Fruit fly (Drosophila melanogaster) whole organism, wandering third instar larva: ENCODE data around the gene CG15432.

Source experiments
- Abd-B ChIP-seq: fragments of >200 bp; optimal IDR thresholded peaks from 2 replicates; lab custom pipeline; 2017; ENCODE audit warnings: missing biosample characterization, missing genetic modification characterization
- CG32264 ChIP-seq: fragments of 200-800 bp; sonication (Bioruptor generic); optimal IDR thresholded peaks from 2 replicates; lab custom pipeline; 2016; ENCODE audit warnings: missing biosample characterization, missing genetic modification characterization
- CG9705 ChIP-seq: fragments of 200-800 bp; sonication (Bioruptor generic); optimal IDR thresholded peaks from 2 replicates; lab custom pipeline; 2018; ENCODE audit warnings: missing biosample characterization, mild to moderate bottlenecking, missing genetic modification characterization
- CrebA ChIP-seq: fragments of 200-800 bp; sonication (Bioruptor generic); optimal IDR thresholded peaks from 2 replicates; lab custom pipeline; 2016; ENCODE audit warnings: missing biosample characterization, mild to moderate bottlenecking, missing genetic modification characterization, borderline replicate concordance
- Dfd ChIP-seq: fragments of >200 bp; optimal IDR thresholded peaks from 2 replicates; lab custom pipeline; 2017; ENCODE audit warnings: missing biosample characterization, missing genetic modification characterization
- Dif ChIP-seq: fragments of 200-275, 200-300 bp; sonication (Bioruptor generic); optimal IDR thresholded peaks from 2 replicates; lab custom pipeline; 2018; ENCODE audit warnings: missing biosample characterization, missing genetic modification characterization; ENCODE audit not compliant: partially characterized antibody
- GATAd ChIP-seq: sonication (Bioruptor generic); optimal IDR thresholded peaks from 2 replicates; lab custom pipeline; 2016; ENCODE audit warnings: missing biosample characterization, missing genetic modification characterization
- HLH106 ChIP-seq: fragments of 200-800 bp; optimal IDR thresholded peaks from 3 replicates; lab custom pipeline; 2019; ENCODE audit warnings: missing biosample characterization, mild to moderate bottlenecking, missing genetic modification characterization, moderate library complexity
- Hnf4 ChIP-seq: fragments of 200-800 bp; sonication (Bioruptor generic); optimal IDR thresholded peaks from 2 replicates; lab custom pipeline; 2016; ENCODE audit warnings: missing biosample characterization, mild to moderate bottlenecking, missing genetic modification characterization
- Hr78 ChIP-seq: fragments of >200 bp; optimal IDR thresholded peaks from 2 replicates; lab custom pipeline; 2017; ENCODE audit warnings: missing biosample characterization, missing genetic modification characterization
- Hr83 ChIP-seq: fragments of 200-300 bp; sonication (Bioruptor generic); optimal IDR thresholded peaks from 2 replicates; lab custom pipeline; 2016; ENCODE audit warnings: missing biosample characterization, mild to moderate bottlenecking, missing genetic modification characterization, moderate library complexity; ENCODE audit not compliant: poor library complexity, severe bottlenecking
- Jra ChIP-seq: sonication (Bioruptor generic); optimal IDR thresholded peaks from 2 replicates; lab custom pipeline; 2016; ENCODE audit warnings: missing biosample characterization, missing genetic modification characterization
- Mio ChIP-seq: sonication (Bioruptor generic); optimal IDR thresholded peaks from 2 replicates; lab custom pipeline; 2016; ENCODE audit warnings: missing biosample characterization, missing genetic modification characterization
- Myc ChIP-seq: fragments of >200 bp; optimal IDR thresholded peaks from 2 replicates; lab custom pipeline; 2017
- N ChIP-seq: fragments of >200 bp; optimal IDR thresholded peaks from 2 replicates; lab custom pipeline; 2018; ENCODE audit warnings: missing biosample characterization, missing external identifiers, missing genetic modification characterization
- OdsH ChIP-seq: fragments of 200-800 bp; sonication (Bioruptor generic); optimal IDR thresholded peaks from 2 replicates; lab custom pipeline; 2016; ENCODE audit warnings: missing biosample characterization, mild to moderate bottlenecking, missing genetic modification characterization
- Rel ChIP-seq, 2 experiments: fragments of 200-800 bp; sonication (Bioruptor generic) in 1 of 2; optimal IDR thresholded peaks; 2 replicates in 1 of 2; 3 replicates in 1 of 2; lab custom pipeline; 2016 to 2019; ENCODE audit warnings: mild to moderate bottlenecking in 2 of 2, missing biosample characterization in 2 of 2, missing genetic modification characterization in 2 of 2, moderate library complexity in 1 of 2
- Sp1 ChIP-seq: fragments of 200-800 bp; sonication (Bioruptor generic); optimal IDR thresholded peaks from 3 replicates; lab custom pipeline; 2019; ENCODE audit warnings: missing biosample characterization, mild to moderate bottlenecking, missing genetic modification characterization, moderate library complexity
- Vsx2 ChIP-seq: fragments of 200-300, 225-300 bp; sonication (Bioruptor generic); optimal IDR thresholded peaks from 2 replicates; lab custom pipeline; 2018; ENCODE audit warnings: missing biosample characterization, missing genetic modification characterization; ENCODE audit not compliant: partially characterized antibody
- br ChIP-seq: fragments of 200-800 bp; sonication (Bioruptor generic); optimal IDR thresholded peaks from 2 replicates; lab custom pipeline; 2016; ENCODE audit warnings: missing biosample characterization, missing genetic modification characterization
- brk ChIP-seq: fragments of 200-800 bp; sonication (Bioruptor generic); optimal IDR thresholded peaks from 2 replicates; lab custom pipeline; 2016; ENCODE audit warnings: missing biosample characterization, mild to moderate bottlenecking, missing genetic modification characterization
- dl ChIP-seq, 2 experiments: fragments of 175-275, 200-275 bp in 1 of 2; fragments of 200-275 bp in 1 of 2; sonication (Bioruptor generic); optimal IDR thresholded peaks; lab custom pipeline; 2018; ENCODE audit warnings: mild to moderate bottlenecking in 2 of 2, missing biosample characterization in 2 of 2, missing genetic modification characterization in 2 of 2, moderate library complexity in 2 of 2; ENCODE audit not compliant: partially characterized antibody in 2 of 2, insufficient read depth in 1 of 2
- dmrt93B ChIP-seq: fragments of 200-800 bp; sonication (Bioruptor generic); optimal IDR thresholded peaks from 2 replicates; lab custom pipeline; 2018; ENCODE audit warnings: missing biosample characterization, mild to moderate bottlenecking, missing genetic modification characterization
- dsf ChIP-seq: sonication (Bioruptor generic); optimal IDR thresholded peaks from 2 replicates; lab custom pipeline; 2016; ENCODE audit warnings: missing biosample characterization, missing genetic modification characterization, borderline replicate concordance
- ey ChIP-seq: fragments of 200-800 bp; sonication (Bioruptor generic); optimal IDR thresholded peaks from 2 replicates; lab custom pipeline; 2016; ENCODE audit warnings: missing biosample characterization, missing genetic modification characterization
- foxo ChIP-seq, 2 experiments: fragments of 200-800 bp; sonication (Bioruptor generic); optimal IDR thresholded peaks; 2 replicates in 1 of 2; 3 replicates in 1 of 2; lab custom pipeline; 2016 to 2017; ENCODE audit warnings: missing biosample characterization in 2 of 2, missing genetic modification characterization in 2 of 2
- fru ChIP-seq: fragments of 200-800 bp; sonication (Bioruptor generic); optimal IDR thresholded peaks from 3 replicates; lab custom pipeline; 2016; ENCODE audit warnings: missing biosample characterization, mild to moderate bottlenecking, missing genetic modification characterization
- h ChIP-seq: fragments of 200-800 bp; sonication (Bioruptor generic); optimal IDR thresholded peaks from 3 replicates; lab custom pipeline; 2016; ENCODE audit warnings: missing biosample characterization, mild to moderate bottlenecking, missing genetic modification characterization
- jim ChIP-seq: fragments of 175-275, 200-325 bp; sonication (Bioruptor generic); optimal IDR thresholded peaks from 2 replicates; lab custom pipeline; 2016; ENCODE audit warnings: missing biosample characterization, mild to moderate bottlenecking, missing genetic modification characterization
- lola ChIP-seq: fragments of >200 bp; optimal IDR thresholded peaks from 2 replicates; lab custom pipeline; 2017; ENCODE audit warnings: missing biosample characterization, missing genetic modification characterization
- pan ChIP-seq: fragments of >200 bp; optimal IDR thresholded peaks from 2 replicates; lab custom pipeline; 2017
- psq ChIP-seq: fragments of 200-800 bp; sonication (Bioruptor generic); optimal IDR thresholded peaks from 3 replicates; lab custom pipeline; 2017; ENCODE audit warnings: missing biosample characterization, mild to moderate bottlenecking, missing genetic modification characterization, moderate library complexity
- rgr ChIP-seq: fragments of 200-800 bp; sonication (Bioruptor generic); optimal IDR thresholded peaks from 3 replicates; lab custom pipeline; 2016; ENCODE audit warnings: missing biosample characterization, mild to moderate bottlenecking, missing genetic modification characterization
- sage ChIP-seq: fragments of 200-800 bp; sonication (Bioruptor generic); optimal IDR thresholded peaks from 2 replicates; lab custom pipeline; 2016; ENCODE audit warnings: missing biosample characterization, mild to moderate bottlenecking, missing genetic modification characterization
- sv ChIP-seq: fragments of 200-800 bp; sonication (Bioruptor generic); optimal IDR thresholded peaks from 3 replicates; lab custom pipeline; 2016; ENCODE audit warnings: missing biosample characterization, missing genetic modification characterization
- tai ChIP-seq: sonication (Bioruptor generic); optimal IDR thresholded peaks from 2 replicates; lab custom pipeline; 2016; ENCODE audit warnings: missing biosample characterization, missing genetic modification characterization
- usp ChIP-seq: fragments of >200 bp; optimal IDR thresholded peaks from 2 replicates; lab custom pipeline; 2017; ENCODE audit warnings: missing biosample characterization, missing genetic modification characterization
- woc ChIP-seq: sonication (Bioruptor generic); optimal IDR thresholded peaks from 2 replicates; lab custom pipeline; 2016; ENCODE audit warnings: missing biosample characterization, mild to moderate bottlenecking, missing genetic modification characterization

CG15432 gene

dm6 chr2L:4456539-4456994, 14.4 kb downstream of the CG15432 start, which contains the start of gene Gs1l:
Gs1l (minus strand) TSS chr2L:4456807.
- TF ChIP-seq Rel (GFP tag; optimal IDR thresholded peaks at IDR 0.05; lab: Kevin White, UChicago) (no peak), Rel (tag; optimal IDR thresholded peaks at IDR 0.05; lab: Kevin White, UChicago) (peak; percentile 26), ey (GFP tag; lab: Kevin White, UChicago) (no peak), woc (GFP tag; lab: Kevin White, UChicago) (peak; percentile 56), Vsx2 (GFP tag; lab: Kevin White, UChicago) (no peak), Dfd (GFP tag; lab: Kevin White, UChicago) (no peak), Sp1 (peak; percentile 25)

dm6 chr2L:4458119-4459056, 16.3 kb downstream of the CG15432 start, which contains the start of gene RpL27A:
RpL27A (minus strand) TSS chr2L:4458364.
- TF ChIP-seq N (peak; percentile 78), sv (GFP tag; lab: Kevin White, UChicago) (peak; percentile 56), br (GFP tag; lab: Kevin White, UChicago) (peak; percentile 69), CG9705 (peak; percentile 76), pan (lab: Kevin White, UChicago) (no peak), dsf (GFP tag; lab: Kevin White, UChicago) (no peak), h (GFP tag; lab: Kevin White, UChicago) (peak; percentile 52), dmrt93B (GFP tag; lab: Kevin White, UChicago) (peak; percentile 73), woc (GFP tag; lab: Kevin White, UChicago) (no peak), Hr83 (GFP tag; lab: Kevin White, UChicago) (peak; percentile 92), rgr (GFP tag; lab: Kevin White, UChicago) (peak; percentile 87), Abd-B (GFP tag; lab: Kevin White, UChicago) (no peak), fru (GFP tag; lab: Kevin White, UChicago) (peak; percentile 20), Jra (GFP tag; lab: Kevin White, UChicago) (no peak), jim (GFP tag; lab: Kevin White, UChicago) (no peak), Hr78 (GFP tag; lab: Kevin White, UChicago) (no peak), OdsH (GFP tag; lab: Kevin White, UChicago) (peak; percentile 19), brk (GFP tag; lab: Kevin White, UChicago) (no peak), dl (GFP tag; optimal IDR thresholded peaks at IDR 0.05; lab: Kevin White, UChicago; ENCODE audit: insufficient read depth in 1 of 2, partially characterized antibody in 2 of 2) (no peak), tai (GFP tag; lab: Kevin White, UChicago) (no peak), Dif (GFP tag; lab: Kevin White, UChicago) (peak; percentile 45), Myc (lab: Kevin White, UChicago) (peak; percentile 40), Rel (GFP tag; optimal IDR thresholded peaks at IDR 0.05; lab: Kevin White, UChicago) (no peak), Rel (tag; optimal IDR thresholded peaks at IDR 0.05; lab: Kevin White, UChicago) (peak; percentile 57), Sp1 (peak; percentile 85), foxo (GFP tag; optimal IDR thresholded peaks at IDR 0.05; lab: Kevin White, UChicago) (peak in 1 of 2 experiments; percentile 67), CG32264 (no peak), Dfd (GFP tag; lab: Kevin White, UChicago) (no peak), Vsx2 (GFP tag; lab: Kevin White, UChicago) (no peak), ey (GFP tag; lab: Kevin White, UChicago) (peak; percentile 17), Mio (GFP tag; lab: Kevin White, UChicago) (no peak), CrebA (GFP tag; lab: Kevin White, UChicago) (no peak), usp (no peak), lola (GFP tag; lab: Kevin White, UChicago) (no peak), psq (GFP tag; lab: Kevin White, UChicago) (peak; percentile 41), sage (GFP tag; lab: Kevin White, UChicago) (no peak), GATAd (GFP tag; lab: Kevin White, UChicago) (no peak), HLH106 (peak; percentile 61), Hnf4 (GFP tag; lab: Kevin White, UChicago) (no peak)
